Fruit fly (Drosophila melanogaster): ENCODE measurements around the gene twf.
A peak's percentile ranks its signal among the peaks of the same experiment; 100 is the strongest.

twf gene

DNA sequence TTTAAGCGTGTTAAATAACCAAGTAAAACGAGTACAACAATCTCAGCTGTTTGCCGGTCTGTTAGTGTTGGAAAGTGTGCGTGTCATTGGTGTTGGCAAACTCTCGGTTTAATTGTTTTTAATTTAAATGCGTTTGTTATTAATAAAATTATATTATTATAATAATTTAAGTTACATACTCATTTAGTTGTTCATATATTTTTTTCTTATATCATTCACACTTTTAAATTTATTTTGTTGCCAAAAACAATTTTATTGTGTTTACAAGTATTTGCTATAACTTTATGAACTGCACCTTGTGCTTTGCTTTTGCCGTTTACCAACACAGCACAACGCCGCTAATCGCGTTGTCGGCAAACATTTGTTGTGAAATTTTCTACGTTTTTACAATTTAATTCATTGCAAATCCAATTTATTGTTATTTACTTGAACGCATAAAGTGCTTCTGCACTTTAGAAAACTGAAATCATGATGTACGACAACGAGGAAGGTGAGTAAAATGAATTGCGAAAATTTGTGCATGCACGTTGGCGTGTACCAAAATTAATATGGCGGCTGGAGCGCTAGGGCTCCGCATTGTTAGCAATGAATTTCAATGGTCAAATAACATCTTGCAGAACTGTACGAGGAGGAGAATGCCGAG is 3.1 kb downstream of the twf start, which contains the start of the genes 140up and Polr2B (continued):
- TF ChIP-seq CG6276 (GFP tag; optimal IDR thresholded peaks at IDR 0.05) (no peak), CG8632 (GFP tag; optimal IDR thresholded peaks at IDR 0.05) (peak; percentile 92), Ets21C (GFP tag; optimal IDR thresholded peaks at IDR 0.05) (peak; percentile 78), CG34406 (GFP tag; optimal IDR thresholded peaks at IDR 0.05) (peak; percentile 92), Smox (GFP tag; optimal IDR thresholded peaks at IDR 0.05) (peak; percentile 79), CG32006 (GFP tag; optimal IDR thresholded peaks at IDR 0.05) (peak; percentile 92), Hr38 (GFP tag; optimal IDR thresholded peaks at IDR 0.05) (no peak), CG6792 (GFP tag; optimal IDR thresholded peaks at IDR 0.05) (peak; percentile 87), pdm3 (GFP tag; optimal IDR thresholded peaks at IDR 0.05) (peak; percentile 84)

DNA sequence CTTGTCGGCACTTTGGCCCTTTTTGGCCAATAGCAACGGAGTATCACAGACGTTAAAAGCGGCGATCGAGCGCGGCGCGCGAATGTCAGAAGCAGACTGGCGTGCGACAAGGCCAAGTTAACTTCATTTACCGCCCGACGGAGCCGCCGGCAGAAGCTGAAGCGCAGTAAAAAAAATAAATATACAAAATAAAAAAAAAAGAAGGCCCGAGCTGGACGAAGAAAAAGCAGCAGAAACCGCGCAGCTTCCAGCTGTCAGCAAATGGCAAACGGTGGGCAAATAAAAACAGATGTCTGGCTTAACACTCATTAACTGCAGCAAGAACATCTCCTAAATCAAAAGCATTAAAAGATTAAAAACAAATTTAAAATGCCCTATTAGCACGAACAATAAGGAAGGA is 9.5 kb downstream of the twf start, which contains the start of gene CG14356:
Gene CG14356, minus strand, starts transcription at position 101 of the 400 bp plus-strand sequence.
- TF ChIP-seq CG6808 (GFP tag; optimal IDR thresholded peaks at IDR 0.05) (no peak), Eip78C (GFP tag) (peak; percentile 41), dac (GFP tag; optimal IDR thresholded peaks at IDR 0.05) (no peak), Eip75B (GFP tag; optimal IDR thresholded peaks at IDR 0.05) (no peak), CG11902 (GFP tag; optimal IDR thresholded peaks at IDR 0.05) (no peak), Smox (GFP tag; optimal IDR thresholded peaks at IDR 0.05) (no peak)

DNA sequence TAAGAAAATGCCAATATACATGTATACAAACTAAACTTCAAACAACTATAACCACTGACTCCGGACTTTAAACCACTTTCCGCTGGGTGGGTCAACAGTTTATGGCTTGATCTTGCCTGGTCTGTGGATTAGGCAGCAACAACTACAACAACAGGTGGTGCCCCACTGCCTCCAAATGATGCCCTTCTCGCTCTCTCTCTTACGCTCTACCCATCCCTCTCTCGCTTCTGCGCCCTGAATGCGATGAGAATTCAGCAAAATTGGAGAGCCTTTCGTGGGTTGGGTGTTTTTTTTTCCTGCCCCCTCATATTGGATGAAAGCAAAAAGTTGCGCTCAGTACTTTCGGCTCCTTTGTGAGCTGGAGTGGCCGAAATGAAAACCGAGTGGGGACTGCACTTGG is 18.5 kb downstream of the twf start:
- TF ChIP-seq CG31627 (GFP tag; optimal IDR thresholded peaks at IDR 0.05) (no peak), Ets96B (tag; optimal IDR thresholded peaks at IDR 0.05) (no peak), CG3032 (tag; optimal IDR thresholded peaks at IDR 0.05) (no peak), CG1621 (tag; optimal IDR thresholded peaks at IDR 0.05) (no peak), lz (GFP tag; optimal IDR thresholded peaks at IDR 0.05) (no peak), fkh (GFP tag; optimal IDR thresholded peaks at IDR 0.05) (no peak), net (GFP tag; optimal IDR thresholded peaks at IDR 0.05) (no peak), Blimp-1 (GFP tag; optimal IDR thresholded peaks at IDR 0.05) (no peak), Lpt (GFP tag; optimal IDR thresholded peaks at IDR 0.05) (no peak), CG10631 (GFP tag; optimal IDR thresholded peaks at IDR 0.05) (no peak), Sox102F (GFP tag; optimal IDR thresholded peaks at IDR 0.05) (no peak), Sox14 (GFP tag; optimal IDR thresholded peaks at IDR 0.05) (no peak), CG16779 (tag; optimal IDR thresholded peaks at IDR 0.05) (no peak), CG6854 (GFP tag; optimal IDR thresholded peaks at IDR 0.05) (no peak), Met (GFP tag; optimal IDR thresholded peaks at IDR 0.05) (no peak), topi (GFP tag; optimal IDR thresholded peaks at IDR 0.05) (no peak), ss (GFP tag; optimal IDR thresholded peaks at IDR 0.05) (no peak), esn (GFP tag; optimal IDR thresholded peaks at IDR 0.05) (no peak)

DNA sequence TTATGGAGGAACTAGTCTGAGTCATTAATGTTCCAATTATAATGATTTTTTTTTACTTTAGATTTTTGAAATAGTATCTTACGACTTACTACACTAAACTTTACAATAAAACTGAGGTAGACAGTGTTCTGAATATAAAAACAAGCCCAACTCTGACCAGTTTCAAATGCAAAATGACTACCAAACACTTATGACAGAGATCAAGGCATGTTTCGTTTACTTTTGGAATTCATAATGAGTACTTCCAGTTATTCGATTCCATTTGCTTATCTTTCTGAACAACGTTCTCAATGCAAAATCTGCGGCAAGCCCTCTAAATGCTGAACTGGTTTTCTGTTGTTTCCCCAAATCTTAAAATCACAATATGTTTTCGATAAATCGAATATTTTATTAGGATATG is 29.4 kb downstream of the twf start, which contains the start of gene CG14355:
Gene CG14355, minus strand, starts transcription at position 101 of the 400 bp plus-strand sequence.
- TF ChIP-seq Hr38 (GFP tag; optimal IDR thresholded peaks at IDR 0.05) = no peak
- no peak for TF ChIP-seq CG10631 (GFP tag; optimal IDR thresholded peaks at IDR 0.05)
- no peak for TF ChIP-seq fd85E (GFP tag; optimal IDR thresholded peaks at IDR 0.05)
- TF ChIP-seq net (GFP tag; optimal IDR thresholded peaks at IDR 0.05) = no peak
- TF ChIP-seq CG11294 (GFP tag; IDR thresholded peaks at IDR 0.05) = no peak
- no peak for TF ChIP-seq Gug (GFP tag; IDR thresholded peaks at IDR 0.05)
- no peak for TF ChIP-seq CG32006 (GFP tag; optimal IDR thresholded peaks at IDR 0.05)
- TF ChIP-seq eg (GFP tag; IDR thresholded peaks at IDR 0.05) = no peak
- TF ChIP-seq dsx (GFP tag; optimal IDR thresholded peaks at IDR 0.05; ENCODE audit: poor library complexity, severe bottlenecking) = no peak
- TF ChIP-seq CG15336 (GFP tag; IDR thresholded peaks at IDR 0.05) = no peak
- TF ChIP-seq Smox (GFP tag; optimal IDR thresholded peaks at IDR 0.05) = no peak
- TF ChIP-seq CG4318 (GFP tag; optimal IDR thresholded peaks at IDR 0.05) = no peak
- no peak for TF ChIP-seq topi (GFP tag; optimal IDR thresholded peaks at IDR 0.05)
- no peak for TF ChIP-seq Lpt (GFP tag; optimal IDR thresholded peaks at IDR 0.05)
- TF ChIP-seq CG6163 (GFP tag; IDR thresholded peaks at IDR 0.05) = no peak
- no peak for TF ChIP-seq CG34406 (GFP tag; optimal IDR thresholded peaks at IDR 0.05)

Data from whole organism, prepupa.